Worm (Caenorhabditis elegans) whole organism, midembryonic: ENCODE data around the gene skr-5.

ENCODE experiments used
- T22C8.4 ChIP-seq: fragments of 200-800 bp; sonication (Bioruptor generic); IDR thresholded peaks from 2 replicates; pipeline ENCODE4 v1.3.6; 2022; ENCODE audit warnings: missing genetic modification characterization, missing compliant biosample characterization
- cog-1 ChIP-seq: sonication (generic microtip); optimal IDR thresholded peaks from 2 replicates; lab custom pipeline; 2016; ENCODE audit warnings: missing genetic modification characterization, missing compliant biosample characterization
- flt-1 ChIP-seq: fragments of 200-800 bp; sonication (Bioruptor generic); IDR thresholded peaks from 2 replicates; pipeline ENCODE4 v1.3.6; 2022; ENCODE audit warnings: missing genetic modification characterization, missing compliant biosample characterization
- klf-2 ChIP-seq: fragments of 200-800 bp; sonication (Bioruptor generic); conservative IDR thresholded peaks from 2 replicates; pipeline ENCODE4 v1.3.6; 2022; ENCODE audit warnings: missing genetic modification reagents, missing genetic modification characterization, missing compliant biosample characterization
- med-1 ChIP-seq: sonication (generic microtip); optimal IDR thresholded peaks from 2 replicates; lab custom pipeline; 2017; ENCODE audit warnings: missing genetic modification characterization, mild to moderate bottlenecking, missing compliant biosample characterization, antibody characterized with exemption, missing genetic modification reagents; ENCODE audit not compliant: insufficient read depth
- ref-1 ChIP-seq: fragments of 200-800 bp; sonication (Bioruptor generic); conservative IDR thresholded peaks from 2 replicates; pipeline ENCODE4 v1.3.6; 2022; ENCODE audit warnings: missing genetic modification reagents, missing genetic modification characterization, missing compliant biosample characterization
- tab-1 ChIP-seq: fragments of 200-800 bp; sonication (Bioruptor generic); IDR thresholded peaks from 2 replicates; pipeline ENCODE4 v1.3.6; 2022; ENCODE audit warnings: missing genetic modification characterization, missing compliant biosample characterization
- ztf-23 ChIP-seq: fragments of 200-800 bp; sonication (Bioruptor generic); IDR thresholded peaks from 2 replicates; pipeline ENCODE4 v1.3.6; 2022; ENCODE audit warnings: missing genetic modification reagents, missing genetic modification characterization, missing compliant biosample characterization
- ztf-29 ChIP-seq: fragments of 200-800 bp; sonication (Bioruptor generic); IDR thresholded peaks from 2 replicates; pipeline ENCODE4 v1.3.6; 2022; ENCODE audit warnings: missing genetic modification reagents, missing genetic modification characterization, missing compliant biosample characterization

Gene skr-5

ce11 chrV:17352827-17353373 is 5.2 kb downstream of the skr-5 start, which contains the start of the genes fbxa-134 and F47H4.2:
Gene fbxa-134 (minus strand): TSS chrV:17352870.
Gene F47H4.2 (plus strand): TSS chrV:17353323.
- TF ChIP-seq ztf-29 (GFP tag; lab: Robert Waterston, UW) (no peak), med-1 (GFP tag; lab: Kevin White, UChicago) (no peak), tab-1 (GFP tag; lab: Robert Waterston, UW) (no peak), klf-2 (no peak), ref-1 (GFP tag; lab: Robert Waterston, UW) (no peak), flt-1 (GFP tag; lab: Robert Waterston, UW) (no peak), T22C8.4 (GFP tag; lab: Robert Waterston, UW) (no peak), cog-1 (tag; lab: Kevin White, UChicago) (no peak), ztf-23 (GFP tag; lab: Robert Waterston, UW) (no peak)

ce11 chrV:17376639-17377038 is 28.9 kb downstream of the skr-5 start, which contains the start of gene Y20C6A.1:
Gene Y20C6A.1 (minus strand): TSS chrV:17376745.
- TF ChIP-seq T22C8.4 (GFP tag; lab: Robert Waterston, UW) = no peak
- TF ChIP-seq cog-1 (tag; lab: Kevin White, UChicago) = no peak
- no peak for TF ChIP-seq klf-2

- no peak for TF ChIP-seq cog-1 (tag; lab: Kevin White, UChicago)
- no peak for TF ChIP-seq tab-1 (GFP tag; lab: Robert Waterston, UW)
- TF ChIP-seq ref-1 (GFP tag; lab: Robert Waterston, UW) = no peak
- TF ChIP-seq T22C8.4 (GFP tag; lab: Robert Waterston, UW) = no peak
Measured at ce11 chrV:17377140-17377539, 29.4 kb downstream of the skr-5 start, which contains the start of gene fbxb-7. Gene fbxb-7 (plus strand): TSS chrV:17377406.

ce11 chrV:17379932-17380331 is 32.2 kb downstream of the skr-5 start, which contains the start of gene Y20C6A.4:
Gene Y20C6A.4 (plus strand): TSS chrV:17380232.
- no peak for TF ChIP-seq klf-2
- TF ChIP-seq ztf-23 (GFP tag; lab: Robert Waterston, UW) = no peak
- TF ChIP-seq T22C8.4 (GFP tag; lab: Robert Waterston, UW) = no peak
- TF ChIP-seq med-1 (GFP tag; lab: Kevin White, UChicago) = no peak
- no peak for TF ChIP-seq ztf-29 (GFP tag; lab: Robert Waterston, UW)
- no peak for TF ChIP-seq cog-1 (tag; lab: Kevin White, UChicago)
- no peak for TF ChIP-seq ref-1 (GFP tag; lab: Robert Waterston, UW)
- TF ChIP-seq flt-1 (GFP tag; lab: Robert Waterston, UW) = no peak
- no peak for TF ChIP-seq tab-1 (GFP tag; lab: Robert Waterston, UW)

- TF ChIP-seq ref-1 (GFP tag; lab: Robert Waterston, UW) = no peak
- TF ChIP-seq ztf-23 (GFP tag; lab: Robert Waterston, UW) = no peak
- no peak for TF ChIP-seq cog-1 (tag; lab: Kevin White, UChicago)
- no peak for TF ChIP-seq med-1 (GFP tag; lab: Kevin White, UChicago)
- no peak for TF ChIP-seq klf-2
- no peak for TF ChIP-seq T22C8.4 (GFP tag; lab: Robert Waterston, UW)
- no peak for TF ChIP-seq flt-1 (GFP tag; lab: Robert Waterston, UW)
- no peak for TF ChIP-seq tab-1 (GFP tag; lab: Robert Waterston, UW)
Measured at ce11 chrV:17395374-17395773, 47.7 kb downstream of the skr-5 start, which contains the start of gene srh-120. Gene srh-120 (plus strand): TSS chrV:17395674.
